Worm (Caenorhabditis elegans): ENCODE measurements around the gene rom-1.

rom-1 gene

ce11 chrIII:4944213-4944612 lies 37.2 kb downstream of the rom-1 start, which contains the start of gene ntl-9:
ntl-9 (plus strand) TSS chrIII:4944513.
- TF ChIP-seq madf-5 (GFP tag; IDR thresholded peaks at IDR 0.05) (no peak), ctbp-1 (GFP tag; IDR thresholded peaks at IDR 0.05) (no peak), zip-11 (GFP tag; IDR thresholded peaks at IDR 0.05) (no peak), nhr-48 (tag; optimal IDR thresholded peaks at IDR 0.05) (no peak), nhr-6 (tag; optimal IDR thresholded peaks at IDR 0.05) (no peak), nhr-76 (tag; optimal IDR thresholded peaks at IDR 0.05) (no peak), ama-1 (optimal IDR thresholded peaks at IDR 0.05) (no peak), sdz-12 (GFP tag; optimal IDR thresholded peaks at IDR 0.05) (no peak), ceh-32 (tag; optimal IDR thresholded peaks at IDR 0.05; ENCODE audit: poor library complexity) (no peak), Y75B8A.6 (GFP tag; IDR thresholded peaks at IDR 0.05) (no peak), D1046.2 (GFP tag; IDR thresholded peaks at IDR 0.05) (no peak), php-3 (GFP tag; IDR thresholded peaks at IDR 0.05) (no peak), T20F7.1 (GFP tag; optimal IDR thresholded peaks at IDR 0.05) (no peak), zip-2 (tag; optimal IDR thresholded peaks at IDR 0.05) (no peak), nhr-77 (tag; optimal IDR thresholded peaks at IDR 0.05) (no peak), aha-1 (tag) (no peak), tag-97 (GFP tag; IDR thresholded peaks at IDR 0.05) (no peak), daf-8 (GFP tag; IDR thresholded peaks at IDR 0.05) (no peak), Y5F2A.4 (GFP tag; optimal IDR thresholded peaks at IDR 0.05) (no peak), hlh-30 (tag; optimal IDR thresholded peaks at IDR 0.05; ENCODE audit: insufficient read depth) (no peak)

- TF ChIP-seq F26F4.8 (GFP tag; conservative IDR thresholded peaks at IDR 0.05) (no peak), hif-1 (tag; optimal IDR thresholded peaks at IDR 0.05) (no peak), gei-8 (GFP tag; optimal IDR thresholded peaks at IDR 0.05) (peak; percentile 11), lim-7 (GFP tag; IDR thresholded peaks at IDR 0.05) (no peak), aha-1 (tag) (peak; percentile 98), daf-19 (GFP tag; conservative IDR thresholded peaks at IDR 0.05) (no peak), ctbp-1 (GFP tag; IDR thresholded peaks at IDR 0.05) (0 out of 2 replicates have a peak, but pooled peaks have one; percentile 30), hmg-1.1 (GFP tag; IDR thresholded peaks at IDR 0.05) (peak; percentile 38; the same call in 1 of the 2 replicates), cey-2 (tag; optimal IDR thresholded peaks at IDR 0.05; ENCODE audit: borderline replicate concordance, insufficient read depth) (no peak), Y48G9A.11 (GFP tag; IDR thresholded peaks at IDR 0.05) (0 out of 2 replicates have a peak, but pooled peaks have one; percentile 10), egl-43 (GFP tag; IDR thresholded peaks at IDR 0.05) (peak; percentile 42; the same call in 1 of the 2 replicates), tra-1 (GFP tag; IDR thresholded peaks at IDR 0.05) (no peak), hlh-11 (tag; optimal IDR thresholded peaks at IDR 0.05) (peak; percentile 36), set-16 (GFP tag; IDR thresholded peaks at IDR 0.05) (peak; percentile 82), attf-4 (tag; optimal IDR thresholded peaks at IDR 0.05) (no peak), dmd-6 (GFP tag; IDR thresholded peaks at IDR 0.05) (no peak), R02D3.7 (tag; optimal IDR thresholded peaks at IDR 0.05) (no peak), hlh-30 (tag; optimal IDR thresholded peaks at IDR 0.05; ENCODE audit: insufficient read depth) (peak; percentile 82), nhr-42 (GFP tag; IDR thresholded peaks at IDR 0.05) (0 out of 2 replicates have a peak, but pooled peaks have one; percentile 27), unc-39 (tag; optimal IDR thresholded peaks at IDR 0.05) (no peak), pha-4 (GFP tag; IDR thresholded peaks at IDR 0.05) (no peak), pha-4 (tag; optimal IDR thresholded peaks at IDR 0.05) (no peak), mep-1 (tag; optimal IDR thresholded peaks at IDR 0.05) (peak; percentile 27), D1046.2 (GFP tag; IDR thresholded peaks at IDR 0.05) (no peak), mes-2 (tag; optimal IDR thresholded peaks at IDR 0.05; ENCODE audit: poor library complexity, severe bottlenecking) (peak; percentile 37), fkh-10 (GFP tag; optimal IDR thresholded peaks at IDR 0.05) (no peak), mdl-1 (tag; optimal IDR thresholded peaks at IDR 0.05) (peak; percentile 11 to 34), rbr-2 (tag; optimal IDR thresholded peaks at IDR 0.05) (peak; percentile 23), madf-9 (GFP tag; conservative IDR thresholded peaks at IDR 0.05) (peak; percentile 78), mxl-2 (GFP tag; conservative IDR thresholded peaks at IDR 0.05) (no peak)
Observed at ce11 chrIII:4947352-4947751, 40.4 kb downstream of the rom-1 start.
